Worm (Caenorhabditis elegans) whole organism, late embryonic: ENCODE measurements around the gene pes-9.

ENCODE experiments used
- T23F11.4 ChIP-seq: fragments of 200-800 bp; sonication (Bioruptor generic); optimal IDR thresholded peaks from 2 replicates; lab custom pipeline; 2018; ENCODE audit warnings: mild to moderate bottlenecking, missing genetic modification characterization, missing compliant biosample characterization
- ceh-14 ChIP-seq: sonication (generic microtip); optimal IDR thresholded peaks from 2 replicates; lab custom pipeline; 2016; ENCODE audit warnings: missing genotype, missing genetic modification characterization, missing compliant biosample characterization
- ceh-6 ChIP-seq: fragments of 200-800 bp; sonication (Bioruptor generic); optimal IDR thresholded peaks from 2 replicates; lab custom pipeline; 2018; ENCODE audit warnings: mild to moderate bottlenecking, missing genetic modification characterization, missing compliant biosample characterization
- ets-4 ChIP-seq: sonication (generic microtip); optimal IDR thresholded peaks from 2 replicates; lab custom pipeline; 2016; ENCODE audit warnings: missing genetic modification characterization, missing compliant biosample characterization
- hlh-8 ChIP-seq: sonication (generic microtip); optimal IDR thresholded peaks from 2 replicates; lab custom pipeline; 2016; ENCODE audit warnings: missing genotype, missing genetic modification characterization, missing compliant biosample characterization
- mec-3 ChIP-seq: sonication (generic microtip); optimal IDR thresholded peaks from 2 replicates; lab custom pipeline; 2016; ENCODE audit warnings: borderline replicate concordance, missing genetic modification characterization, missing compliant biosample characterization
- nhr-11 ChIP-seq: fragments of 150-350 bp; optimal IDR thresholded peaks from 2 replicates; lab custom pipeline; 2014; ENCODE audit warnings: missing biosample characterization, missing genetic modification characterization
- pha-4 ChIP-seq: fragments of 150-350 bp; optimal IDR thresholded peaks from 2 replicates; lab custom pipeline; 2018; ENCODE audit warnings: missing biosample characterization, missing genetic modification reagents, missing genetic modification characterization
- sox-2 ChIP-seq: fragments of 200-800 bp; sonication (Bioruptor generic); IDR thresholded peaks from 2 replicates; pipeline ENCODE4 v1.3.6; 2022; ENCODE audit warnings: missing genetic modification reagents, missing genetic modification characterization, missing compliant biosample characterization
- unc-3 ChIP-seq, 2 experiments: fragments of 200-800 bp in 1 of 2; sonication (Bioruptor generic) in 1 of 2; sonication (generic microtip) in 1 of 2; conservative IDR thresholded peaks in 1 of 2; optimal IDR thresholded peaks in 1 of 2; 2 replicates each; pipeline versions ENCODE4 v1.3.6 to Lab custom; 2016 to 2022; ENCODE audit warnings: missing compliant biosample characterization in 2 of 2, missing genetic modification characterization in 2 of 2, missing genetic modification reagents in 1 of 2

DNA sequence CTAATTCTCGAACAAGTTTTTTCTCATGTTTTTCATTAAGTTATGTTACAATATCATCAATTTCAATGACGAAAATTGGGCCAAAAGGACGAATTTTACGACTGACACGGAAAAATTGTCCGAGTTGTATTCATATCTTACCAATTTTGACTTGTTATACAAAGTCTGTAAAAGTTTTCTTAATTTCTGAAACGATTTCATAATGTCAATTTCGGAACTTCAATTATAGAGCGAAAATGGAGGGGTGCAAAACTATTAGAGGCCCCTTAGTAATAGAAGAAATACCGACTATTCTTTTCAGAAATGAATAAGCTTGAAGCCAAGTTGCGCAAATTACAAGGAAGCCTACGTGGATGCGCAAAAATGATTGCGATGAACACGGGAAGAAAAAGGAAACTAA, 34.8 kb upstream of the pes-9 start, which contains the start of gene F43D2.3:
- no peak for TF ChIP-seq T23F11.4 (GFP tag; lab: Kevin White, UChicago)
- no peak for TF ChIP-seq ceh-14 (tag; lab: Kevin White, UChicago)
- no peak for TF ChIP-seq ceh-6 (GFP tag; lab: Kevin White, UChicago)
- no peak for TF ChIP-seq nhr-11 (tag; lab: Kevin White, UChicago)
- TF ChIP-seq unc-3 (GFP tag; conservative IDR thresholded peaks at IDR 0.05; lab: Robert Waterston, UW) = no peak
- TF ChIP-seq unc-3 (tag; optimal IDR thresholded peaks at IDR 0.05; lab: Kevin White, UChicago) = no peak
- no peak for TF ChIP-seq sox-2 (GFP tag; lab: Robert Waterston, UW)
- TF ChIP-seq mec-3 (tag; lab: Kevin White, UChicago) = no peak
- no peak for TF ChIP-seq ets-4 (tag; lab: Kevin White, UChicago)
- TF ChIP-seq pha-4 (tag; lab: Kevin White, UChicago) = no peak
- no peak for TF ChIP-seq hlh-8
